Fruit fly (Drosophila melanogaster) whole organism, wandering third instar larva: ENCODE data around the gene Argl.

Experiments used
- Abd-B ChIP-seq: fragments of >200 bp; optimal IDR thresholded peaks from 2 replicates; lab custom pipeline; 2017; ENCODE audit warnings: missing biosample characterization, missing genetic modification characterization
- Dif ChIP-seq: fragments of 200-275, 200-300 bp; sonication (Bioruptor generic); optimal IDR thresholded peaks from 2 replicates; lab custom pipeline; 2018; ENCODE audit warnings: missing biosample characterization, missing genetic modification characterization; ENCODE audit not compliant: partially characterized antibody
- GATAd ChIP-seq: sonication (Bioruptor generic); optimal IDR thresholded peaks from 2 replicates; lab custom pipeline; 2016; ENCODE audit warnings: missing biosample characterization, missing genetic modification characterization
- Hr83 ChIP-seq: fragments of 200-300 bp; sonication (Bioruptor generic); optimal IDR thresholded peaks from 2 replicates; lab custom pipeline; 2016; ENCODE audit warnings: missing biosample characterization, mild to moderate bottlenecking, missing genetic modification characterization, moderate library complexity; ENCODE audit not compliant: poor library complexity, severe bottlenecking
- Jra ChIP-seq: sonication (Bioruptor generic); optimal IDR thresholded peaks from 2 replicates; lab custom pipeline; 2016; ENCODE audit warnings: missing biosample characterization, missing genetic modification characterization
- Mio ChIP-seq: sonication (Bioruptor generic); optimal IDR thresholded peaks from 2 replicates; lab custom pipeline; 2016; ENCODE audit warnings: missing biosample characterization, missing genetic modification characterization
- Myc ChIP-seq: fragments of >200 bp; optimal IDR thresholded peaks from 2 replicates; lab custom pipeline; 2017
- br ChIP-seq: fragments of 200-800 bp; sonication (Bioruptor generic); optimal IDR thresholded peaks from 2 replicates; lab custom pipeline; 2016; ENCODE audit warnings: missing biosample characterization, missing genetic modification characterization
- ey ChIP-seq: fragments of 200-800 bp; sonication (Bioruptor generic); optimal IDR thresholded peaks from 2 replicates; lab custom pipeline; 2016; ENCODE audit warnings: missing biosample characterization, missing genetic modification characterization
- pan ChIP-seq: fragments of >200 bp; optimal IDR thresholded peaks from 2 replicates; lab custom pipeline; 2017
- psq ChIP-seq: fragments of 200-800 bp; sonication (Bioruptor generic); optimal IDR thresholded peaks from 3 replicates; lab custom pipeline; 2017; ENCODE audit warnings: missing biosample characterization, mild to moderate bottlenecking, missing genetic modification characterization, moderate library complexity
- usp ChIP-seq: fragments of >200 bp; optimal IDR thresholded peaks from 2 replicates; lab custom pipeline; 2017; ENCODE audit warnings: missing biosample characterization, missing genetic modification characterization

DNA sequence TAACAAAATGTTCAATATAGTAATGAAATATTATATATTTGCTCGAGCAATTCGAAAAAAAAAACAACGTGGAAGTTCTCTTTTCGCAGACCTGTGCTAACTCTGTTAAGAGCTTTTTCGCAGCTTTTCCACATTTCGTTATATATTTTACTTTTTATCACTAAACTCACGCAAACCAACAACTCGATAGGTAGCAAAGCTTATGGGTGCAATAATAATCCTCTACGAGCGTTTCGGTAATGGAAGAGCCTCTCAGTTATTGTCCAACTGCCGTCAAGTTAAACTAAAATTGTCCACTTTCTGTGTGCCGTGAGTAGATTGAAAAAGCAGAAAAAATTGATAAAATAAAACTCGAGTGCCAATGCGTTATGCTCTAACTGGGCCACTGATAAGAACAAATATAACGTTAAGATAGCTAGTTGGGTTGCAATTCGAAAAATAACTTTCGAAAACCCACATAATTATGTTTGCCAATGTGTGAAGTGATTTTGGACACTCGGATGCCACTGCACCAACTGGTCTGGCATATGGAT is 8.1 kb downstream of the Argl start, which contains the start of gene Tsp29Fa:
- no peak for TF ChIP-seq Jra
- TF ChIP-seq pan (lab: Kevin White, UChicago), result no peak
- no peak for TF ChIP-seq Abd-B
- no peak for TF ChIP-seq usp (GFP tag; lab: Kevin White, UChicago)
- no peak for TF ChIP-seq Myc (lab: Kevin White, UChicago)
- no peak for TF ChIP-seq GATAd
- no peak for TF ChIP-seq psq
- no peak for TF ChIP-seq br
- TF ChIP-seq Mio (GFP tag; lab: Kevin White, UChicago), result no peak
- TF ChIP-seq Hr83 (GFP tag; lab: Kevin White, UChicago), result no peak
- TF ChIP-seq Dif (GFP tag; lab: Kevin White, UChicago), result no peak
- TF ChIP-seq ey (GFP tag; lab: Kevin White, UChicago), result no peak
